Worm (Caenorhabditis elegans) whole organism, late embryonic: ENCODE results near the gene Y39G8B.5.

Source experiments
- K02D7.2 ChIP-seq: sonication (generic microtip); optimal IDR thresholded peaks from 2 replicates; lab custom pipeline; 2017; ENCODE audit warnings: mild to moderate bottlenecking, missing genetic modification characterization, missing compliant biosample characterization
- ets-4 ChIP-seq: sonication (generic microtip); optimal IDR thresholded peaks from 2 replicates; lab custom pipeline; 2016; ENCODE audit warnings: missing genetic modification characterization, missing compliant biosample characterization

ce11 chrII:13964325-13964724 is 27.3 kb downstream of the Y39G8B.5 start:
- no peak for TF ChIP-seq K02D7.2 (tag; lab: Kevin White, UChicago)
- no peak for TF ChIP-seq ets-4 (tag; lab: Kevin White, UChicago)
